Worm (Caenorhabditis elegans) whole organism, early embryonic: ENCODE measurements around the gene fbxb-55.
A peak's percentile ranks its signal among the peaks of the same experiment; 100 is the strongest.

ENCODE experiments used
- B0310.2 ChIP-seq: sonication (generic microtip); optimal IDR thresholded peaks from 2 replicates; lab custom pipeline; 2016; ENCODE audit warnings: mild to moderate bottlenecking, missing genetic modification characterization, missing compliant biosample characterization
- F13C5.2 ChIP-seq: sonication (generic microtip); optimal IDR thresholded peaks from 2 replicates; lab custom pipeline; 2017; ENCODE audit warnings: mild to moderate bottlenecking, missing genetic modification characterization, inconsistent platforms, missing compliant biosample characterization
- aly-1 ChIP-seq: sonication (generic microtip); optimal IDR thresholded peaks from 2 replicates; lab custom pipeline; 2016; ENCODE audit warnings: missing genetic modification characterization, missing compliant biosample characterization
- ama-1 ChIP-seq: fragments of 150-350 bp; optimal IDR thresholded peaks from 2 replicates; lab custom pipeline; 2014
- ceh-13 ChIP-seq: fragments of 200-800 bp; sonication (Bioruptor generic); optimal IDR thresholded peaks from 2 replicates; lab custom pipeline; 2018; ENCODE audit warnings: mild to moderate bottlenecking, missing genetic modification characterization, missing compliant biosample characterization
- ceh-36 ChIP-seq: sonication (generic microtip); optimal IDR thresholded peaks from 2 replicates; lab custom pipeline; 2016; ENCODE audit warnings: missing genetic modification characterization, inconsistent platforms, missing compliant biosample characterization
- ets-7 ChIP-seq: sonication (generic microtip); optimal IDR thresholded peaks from 2 replicates; lab custom pipeline; 2016; ENCODE audit warnings: missing genotype, missing genetic modification characterization, missing compliant biosample characterization
- flt-1 ChIP-seq: fragments of 200-800 bp; sonication (Bioruptor generic); IDR thresholded peaks from 2 replicates; pipeline ENCODE4 v1.3.6; 2022; ENCODE audit warnings: missing genetic modification characterization, missing compliant biosample characterization
- hmbx-1 ChIP-seq: sonication (generic microtip); optimal IDR thresholded peaks from 2 replicates; lab custom pipeline; 2016; ENCODE audit warnings: mild to moderate bottlenecking, missing genetic modification characterization, missing compliant biosample characterization
- hmg-4 ChIP-seq: fragments of 200-800 bp; sonication (Bioruptor generic); optimal IDR thresholded peaks from 2 replicates; lab custom pipeline; 2018; ENCODE audit warnings: mild to moderate bottlenecking, missing genetic modification characterization, missing compliant biosample characterization
- hnd-1 ChIP-seq: sonication (generic microtip); optimal IDR thresholded peaks from 2 replicates; lab custom pipeline; 2016; ENCODE audit warnings: missing genetic modification characterization, missing compliant biosample characterization
- pes-1 ChIP-seq: fragments of 200-800 bp; sonication (Bioruptor generic); IDR thresholded peaks from 2 replicates; pipeline ENCODE4 v1.3.6; 2022; ENCODE audit warnings: missing genetic modification reagents, missing genetic modification characterization, missing compliant biosample characterization
- scrt-1 ChIP-seq: fragments of 200-800 bp; sonication (Bioruptor generic); IDR thresholded peaks from 2 replicates; pipeline ENCODE4 v1.3.6; 2022; ENCODE audit warnings: missing genetic modification characterization, missing compliant biosample characterization
- sea-1 ChIP-seq: fragments of 200-800 bp; sonication (Bioruptor generic); conservative IDR thresholded peaks from 2 replicates; pipeline ENCODE4 v1.3.6; 2022; ENCODE audit warnings: missing genetic modification characterization, missing compliant biosample characterization
- tbx-11 ChIP-seq: fragments of 200-800 bp; sonication (Bioruptor generic); IDR thresholded peaks from 2 replicates; pipeline ENCODE4 v1.3.6; 2022; ENCODE audit warnings: missing genetic modification characterization, missing compliant biosample characterization
- tbx-37 ChIP-seq: fragments of 200-800 bp; sonication (Bioruptor generic); conservative IDR thresholded peaks from 2 replicates; pipeline ENCODE4 v1.3.6; 2022; ENCODE audit warnings: missing genetic modification reagents, missing genetic modification characterization, missing compliant biosample characterization
- tra-4 ChIP-seq: sonication (generic microtip); optimal IDR thresholded peaks from 2 replicates; lab custom pipeline; 2017; ENCODE audit warnings: missing genetic modification characterization, missing compliant biosample characterization

fbxb-55 gene

ce11 chrIV:4068480-4068879 lies at the start of gene fbxb-55:
fbxb-55 (plus strand) TSS chrIV:4068780.
- TF ChIP-seq aly-1: no peak
- TF ChIP-seq F13C5.2: no peak
- no peak for TF ChIP-seq tbx-37
- TF ChIP-seq tra-4 (tag; lab: Kevin White, UChicago): no peak
- TF ChIP-seq flt-1: no peak
- TF ChIP-seq sea-1 (GFP tag; lab: Robert Waterston, UW): no peak
- TF ChIP-seq B0310.2 (tag; lab: Kevin White, UChicago): no peak
- TF ChIP-seq ceh-36 (tag; lab: Kevin White, UChicago): no peak
- no peak for TF ChIP-seq hmg-4 (GFP tag; lab: Kevin White, UChicago)
- TF ChIP-seq ama-1 (lab: Kevin White, UChicago): no peak
- no peak for TF ChIP-seq hnd-1 (tag; lab: Kevin White, UChicago)
- TF ChIP-seq pes-1 (GFP tag; lab: Robert Waterston, UW): no peak
- TF ChIP-seq ets-7 (tag; lab: Kevin White, UChicago): no peak
- no peak for TF ChIP-seq scrt-1
- no peak for TF ChIP-seq ceh-13
- TF ChIP-seq tbx-11 (GFP tag; lab: Robert Waterston, UW): no peak

- peak; percentile 31 for TF ChIP-seq hmg-4 (GFP tag; lab: Kevin White, UChicago)
- peak; percentile 50 for TF ChIP-seq F13C5.2
- TF ChIP-seq hnd-1 (tag; lab: Kevin White, UChicago): no peak
Measured at ce11 chrIV:4019836-4020235, 48.7 kb upstream of the fbxb-55 start.

ce11 chrIV:4021847-4022780 lies 46.5 kb upstream of the fbxb-55 start:
- TF ChIP-seq B0310.2 (tag; lab: Kevin White, UChicago) (no peak), hmg-4 (GFP tag; lab: Kevin White, UChicago) (no peak), scrt-1 (no peak), sea-1 (GFP tag; lab: Robert Waterston, UW) (no peak), hmbx-1 (tag; lab: Kevin White, UChicago) (no peak), tra-4 (tag; lab: Kevin White, UChicago) (no peak), ceh-36 (tag; lab: Kevin White, UChicago) (no peak), F13C5.2 (no peak), pes-1 (GFP tag; lab: Robert Waterston, UW) (no peak), aly-1 (no peak), ama-1 (lab: Kevin White, UChicago) (no peak), tbx-37 (no peak), hnd-1 (tag; lab: Kevin White, UChicago) (no peak), flt-1 (no peak), tbx-11 (GFP tag; lab: Robert Waterston, UW) (no peak)

ce11 chrIV:4024159-4025004 lies 44.2 kb upstream of the fbxb-55 start:
- TF ChIP-seq tbx-37: no peak
- no peak for TF ChIP-seq pes-1 (GFP tag; lab: Robert Waterston, UW)
- no peak for TF ChIP-seq ama-1 (lab: Kevin White, UChicago)
- no peak for TF ChIP-seq B0310.2 (tag; lab: Kevin White, UChicago)
- no peak for TF ChIP-seq tra-4 (tag; lab: Kevin White, UChicago)
- no peak for TF ChIP-seq sea-1 (GFP tag; lab: Robert Waterston, UW)
- TF ChIP-seq ets-7 (tag; lab: Kevin White, UChicago): no peak

ce11 chrIV:4025923-4026322 lies 42.7 kb upstream of the fbxb-55 start:
- TF ChIP-seq tbx-11 (GFP tag; lab: Robert Waterston, UW) (no peak), flt-1 (no peak), scrt-1 (no peak), hnd-1 (tag; lab: Kevin White, UChicago) (no peak), ceh-13 (no peak), F13C5.2 (no peak), B0310.2 (tag; lab: Kevin White, UChicago) (no peak), ama-1 (lab: Kevin White, UChicago) (no peak), ceh-36 (tag; lab: Kevin White, UChicago) (no peak), hmg-4 (GFP tag; lab: Kevin White, UChicago) (no peak), sea-1 (GFP tag; lab: Robert Waterston, UW) (no peak), ets-7 (tag; lab: Kevin White, UChicago) (no peak), tbx-37 (no peak), pes-1 (GFP tag; lab: Robert Waterston, UW) (no peak), hmbx-1 (tag; lab: Kevin White, UChicago) (no peak), tra-4 (tag; lab: Kevin White, UChicago) (no peak), aly-1 (no peak)

ce11 chrIV:4027106-4027888 lies 41.3 kb upstream of the fbxb-55 start:
- TF ChIP-seq pes-1 (GFP tag; lab: Robert Waterston, UW) (no peak), ama-1 (lab: Kevin White, UChicago) (no peak), ceh-36 (tag; lab: Kevin White, UChicago) (no peak), B0310.2 (tag; lab: Kevin White, UChicago) (no peak), tra-4 (tag; lab: Kevin White, UChicago) (no peak), flt-1 (no peak)
